Worm (Caenorhabditis elegans): ENCODE results near the gene ina-1.

DNA sequence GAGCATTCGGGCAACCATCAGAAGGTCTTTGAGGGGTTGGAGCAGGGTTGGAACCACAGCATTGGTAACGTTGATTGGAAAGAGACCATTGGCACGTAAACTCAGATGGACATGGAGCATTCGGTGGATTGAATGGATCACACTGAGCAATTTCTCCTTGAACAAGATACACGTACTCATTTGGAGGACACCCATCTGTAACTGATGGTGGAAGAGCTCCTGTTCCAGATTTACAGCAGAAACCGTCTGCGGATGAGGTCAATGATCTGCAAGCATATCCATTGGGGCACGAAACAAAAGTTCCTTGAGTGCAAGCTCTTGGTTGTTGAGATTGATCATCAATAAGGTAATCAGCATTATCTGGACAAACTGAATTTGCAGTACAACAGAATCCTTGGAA is 29.4 kb upstream of the ina-1 start:
- no peak for TF ChIP-seq ztf-23 (GFP tag; IDR thresholded peaks at IDR 0.05)
- TF ChIP-seq med-1 (GFP tag; optimal IDR thresholded peaks at IDR 0.05; ENCODE audit: insufficient read depth) = no peak
- no peak for TF ChIP-seq klf-2 (GFP tag; conservative IDR thresholded peaks at IDR 0.05)
- TF ChIP-seq flt-1 (GFP tag; IDR thresholded peaks at IDR 0.05) = no peak
- no peak for TF ChIP-seq cog-1 (tag; optimal IDR thresholded peaks at IDR 0.05)
